Fruit fly (Drosophila melanogaster) whole organism, pupa: Measurements from ENCODE around the gene Imp.

ENCODE experiments used
- CG10348 ChIP-seq: fragments of 200-800 bp; sonication (Bioruptor generic); IDR thresholded peaks from 2 replicates; pipeline ENCODE4 v1.3.6; 2022; ENCODE audit warnings: missing biosample characterization, missing genetic modification characterization
- CG32121 ChIP-seq: fragments of 200-800 bp; sonication (Bioruptor generic); IDR thresholded peaks from 2 replicates; pipeline ENCODE4 v1.3.6; 2022; ENCODE audit warnings: missing biosample characterization, missing genetic modification characterization
- CG8159 ChIP-seq: fragments of 200-800 bp; sonication (Bioruptor generic); optimal IDR thresholded peaks from 3 replicates; lab custom pipeline; 2018; ENCODE audit warnings: missing biosample characterization, mild to moderate bottlenecking, missing genetic modification characterization, moderate library complexity
- CG8301 ChIP-seq: fragments of 200-800 bp; sonication (Bioruptor generic); optimal IDR thresholded peaks from 2 replicates; lab custom pipeline; 2018; ENCODE audit warnings: missing biosample characterization, mild to moderate bottlenecking, missing genetic modification characterization

dm6 chrX:10764206-10764605 lies 59.9 kb downstream of the Imp start, which contains the start of gene Tango5:
- TF ChIP-seq CG10348 (GFP tag; lab: Robert Waterston, UW) (no peak), CG8301 (tag; lab: Kevin White, UChicago) (no peak), CG32121 (GFP tag; lab: Robert Waterston, UW) (no peak), CG8159 (tag; lab: Kevin White, UChicago) (no peak)
